Worm (Caenorhabditis elegans) whole organism, L4 larva: ENCODE results near the gene pho-6.
"Not testable (repeated sequence)": the region's sequence is repeated elsewhere in the genome, so short reads cannot be mapped to it uniquely, and the experiment has no call there.

Experiments used
- D1046.2 ChIP-seq: fragments of 200-800 bp; sonication (Bioruptor generic); IDR thresholded peaks from 2 replicates; pipeline ENCODE4 v1.3.6; 2022; ENCODE audit warnings: missing genetic modification characterization, missing compliant biosample characterization
- F26F4.8 ChIP-seq: fragments of 200-800 bp; sonication (Bioruptor generic); conservative IDR thresholded peaks from 2 replicates; pipeline ENCODE4 v1.3.6; 2022; ENCODE audit warnings: missing genetic modification characterization, missing compliant biosample characterization
- R02D3.7 ChIP-seq: fragments of 150-350 bp; sonication (generic microtip); optimal IDR thresholded peaks from 3 replicates; lab custom pipeline; 2014; ENCODE audit warnings: missing biosample characterization, missing genetic modification characterization
- T26A8.4 ChIP-seq: fragments of 200-800 bp; sonication (Bioruptor generic); IDR thresholded peaks from 2 replicates; pipeline ENCODE4 v1.3.6; 2022; ENCODE audit warnings: missing genetic modification characterization, missing compliant biosample characterization
- Y48G9A.11 ChIP-seq: fragments of 200-800 bp; sonication (Bioruptor generic); IDR thresholded peaks from 2 replicates; pipeline ENCODE4 v1.3.6; 2022; ENCODE audit warnings: missing genetic modification reagents, missing genetic modification characterization, missing compliant biosample characterization
- Y75B8A.6 ChIP-seq: fragments of 200-800 bp; sonication (Bioruptor generic); IDR thresholded peaks from 2 replicates; pipeline ENCODE4 v1.3.6; 2022; ENCODE audit warnings: missing genetic modification reagents, missing genetic modification characterization, missing compliant biosample characterization
- ZK337.2 ChIP-seq: fragments of 200-800 bp; sonication (Bioruptor generic); IDR thresholded peaks from 2 replicates; pipeline ENCODE4 v1.3.6; 2022; ENCODE audit warnings: missing genetic modification reagents, missing genetic modification characterization, missing compliant biosample characterization
- aha-1 ChIP-seq: fragments of 150-350 bp; peaks from one replicate; lab custom pipeline; 2014; ENCODE audit warnings: missing biosample characterization, missing genetic modification characterization
- arid-1 ChIP-seq: fragments of 200-800 bp; sonication (Bioruptor generic); conservative IDR thresholded peaks from 2 replicates; pipeline ENCODE4 v1.3.6; 2022; ENCODE audit warnings: missing genetic modification reagents, missing genetic modification characterization, missing compliant biosample characterization
- ceh-20 ChIP-seq: fragments of 200-800 bp; sonication (Bioruptor generic); IDR thresholded peaks from 2 replicates; pipeline ENCODE4 v1.3.6; 2022; ENCODE audit warnings: missing genetic modification reagents, missing genetic modification characterization, missing compliant biosample characterization
- daf-12 ChIP-seq: fragments of 150-350 bp; optimal IDR thresholded peaks from 2 replicates; lab custom pipeline; 2014; ENCODE audit warnings: missing biosample characterization, missing genetic modification reagents, missing genetic modification characterization
- daf-16 ChIP-seq, 3 experiments: sonication (generic microtip); optimal IDR thresholded peaks; 2 replicates each; lab custom pipeline; 2016 to 2017; ENCODE audit warnings: missing genetic modification characterization in 3 of 3, missing genetic modification reagents in 3 of 3, mild to moderate bottlenecking in 2 of 3, missing compliant biosample characterization in 2 of 3, missing biosample characterization in 1 of 3, moderate library complexity in 1 of 3
- dmd-6 ChIP-seq: fragments of 200-800 bp; sonication (Bioruptor generic); IDR thresholded peaks from 2 replicates; pipeline ENCODE4 v1.3.6; 2022; ENCODE audit warnings: missing genetic modification reagents, missing genetic modification characterization, missing compliant biosample characterization
- dmd-9 ChIP-seq: fragments of 200-800 bp; sonication (Bioruptor generic); IDR thresholded peaks from 2 replicates; pipeline ENCODE4 v1.3.6; 2022; ENCODE audit warnings: missing genetic modification reagents, missing genetic modification characterization, missing compliant biosample characterization
- dve-1 ChIP-seq: sonication (generic microtip); optimal IDR thresholded peaks from 2 replicates; lab custom pipeline; 2017; ENCODE audit warnings: antibody characterized with exemption, mild to moderate bottlenecking, missing genetic modification characterization, missing compliant biosample characterization; ENCODE audit not compliant: insufficient read depth
- egl-43 ChIP-seq: fragments of 200-800 bp; sonication (Bioruptor generic); IDR thresholded peaks from 2 replicates; pipeline ENCODE4 v1.3.6; 2022; ENCODE audit warnings: missing genetic modification reagents, missing genetic modification characterization, missing compliant biosample characterization
- fkh-10 ChIP-seq: fragments of 150-350 bp; optimal IDR thresholded peaks from 2 replicates; lab custom pipeline; 2014; ENCODE audit warnings: missing biosample characterization, missing genetic modification reagents, missing genetic modification characterization
- hlh-11 ChIP-seq: fragments of 200-800 bp; sonication (Bioruptor generic); optimal IDR thresholded peaks from 2 replicates; lab custom pipeline; 2018; ENCODE audit warnings: mild to moderate bottlenecking, missing genetic modification characterization, missing compliant biosample characterization
- hlh-30 ChIP-seq: sonication (generic microtip); optimal IDR thresholded peaks from 2 replicates; lab custom pipeline; 2017; ENCODE audit warnings: antibody characterized with exemption, mild to moderate bottlenecking, missing genetic modification characterization, missing compliant biosample characterization; ENCODE audit not compliant: insufficient read depth
- hmg-1.1 ChIP-seq: fragments of 200-800 bp; sonication (Bioruptor generic); IDR thresholded peaks from 2 replicates; pipeline ENCODE4 v1.3.6; 2022; ENCODE audit warnings: missing genetic modification reagents, missing genetic modification characterization, missing compliant biosample characterization
- lin-1 ChIP-seq: fragments of 200-800 bp; sonication (Bioruptor generic); IDR thresholded peaks from 2 replicates; pipeline ENCODE4 v1.3.6; 2022; ENCODE audit warnings: missing genetic modification reagents, missing genetic modification characterization, missing compliant biosample characterization
- lin-29 ChIP-seq: fragments of 200-800 bp; sonication (Bioruptor generic); IDR thresholded peaks from 2 replicates; pipeline ENCODE4 v1.3.6; 2022; ENCODE audit warnings: missing genetic modification reagents, missing genetic modification characterization, missing compliant biosample characterization
- lin-38 ChIP-seq: fragments of 200-800 bp; sonication (Bioruptor generic); IDR thresholded peaks from 2 replicates; pipeline ENCODE4 v1.3.6; 2022; ENCODE audit warnings: missing genetic modification reagents, missing genetic modification characterization, missing compliant biosample characterization
- madf-5 ChIP-seq, 2 experiments: fragments of 200-800 bp; sonication (Bioruptor generic); IDR thresholded peaks; 2 replicates each; pipeline ENCODE4 v1.3.6; 2022; ENCODE audit warnings: missing compliant biosample characterization in 2 of 2, missing genetic modification characterization in 2 of 2
- madf-9 ChIP-seq: fragments of 200-800 bp; sonication (Bioruptor generic); conservative IDR thresholded peaks from 2 replicates; pipeline ENCODE4 v1.3.6; 2022; ENCODE audit warnings: missing genetic modification reagents, missing genetic modification characterization, missing compliant biosample characterization
- mdl-1 ChIP-seq, 2 experiments: fragments of 150-350 bp in 1 of 2; sonication (generic microtip) in 1 of 2; optimal IDR thresholded peaks; 2 replicates each; lab custom pipeline; 2014 to 2017; ENCODE audit warnings: missing biosample characterization in 2 of 2, missing genetic modification characterization in 2 of 2
- mep-1 ChIP-seq: fragments of 150-350 bp; sonication (generic microtip); optimal IDR thresholded peaks from 3 replicates; lab custom pipeline; 2014; ENCODE audit warnings: missing biosample characterization, missing genetic modification characterization
- mxl-3 ChIP-seq: fragments of 200-800 bp; sonication (Bioruptor generic); optimal IDR thresholded peaks from 2 replicates; lab custom pipeline; 2018; ENCODE audit warnings: mild to moderate bottlenecking, missing genetic modification characterization, missing compliant biosample characterization
- nhr-28 ChIP-seq: fragments of 150-350 bp; optimal IDR thresholded peaks from 2 replicates; lab custom pipeline; 2014; ENCODE audit warnings: missing biosample characterization, missing genetic modification characterization
- nhr-41 ChIP-seq: fragments of 200-800 bp; sonication (Bioruptor generic); IDR thresholded peaks from 2 replicates; pipeline ENCODE4 v1.3.6; 2022; ENCODE audit warnings: missing genetic modification reagents, missing genetic modification characterization, missing compliant biosample characterization
- pha-4 ChIP-seq, 2 experiments: fragments of 150-350 bp in 1 of 2; fragments of 200-800 bp in 1 of 2; sonication (Bioruptor generic) in 1 of 2; IDR thresholded peaks in 1 of 2; optimal IDR thresholded peaks in 1 of 2; 2 replicates each; pipeline versions ENCODE4 v1.3.6 to Lab custom; 2014 to 2022; ENCODE audit warnings: missing genetic modification characterization in 2 of 2, missing genetic modification reagents in 2 of 2, missing biosample characterization in 1 of 2, missing compliant biosample characterization in 1 of 2
- php-3 ChIP-seq: fragments of 200-800 bp; sonication (Bioruptor generic); IDR thresholded peaks from 2 replicates; pipeline ENCODE4 v1.3.6; 2022; ENCODE audit warnings: missing genetic modification reagents, missing genetic modification characterization, missing compliant biosample characterization
- pqm-1 ChIP-seq: sonication (generic microtip); optimal IDR thresholded peaks from 2 replicates; lab custom pipeline; 2017; ENCODE audit warnings: missing biosample characterization, missing genetic modification characterization
- saeg-2 ChIP-seq: fragments of 200-800 bp; sonication (Bioruptor generic); IDR thresholded peaks from 2 replicates; pipeline ENCODE4 v1.3.6; 2022; ENCODE audit warnings: missing genetic modification reagents, missing genetic modification characterization, missing compliant biosample characterization
- snpc-1.2 ChIP-seq: fragments of 200-800 bp; sonication (Bioruptor generic); IDR thresholded peaks from 2 replicates; pipeline ENCODE4 v1.3.6; 2022; ENCODE audit warnings: missing genetic modification reagents, missing genetic modification characterization, missing compliant biosample characterization
- tra-1 ChIP-seq: fragments of 200-800 bp; sonication (Bioruptor generic); IDR thresholded peaks from 2 replicates; pipeline ENCODE4 v1.3.6; 2022; ENCODE audit warnings: missing genetic modification reagents, missing genetic modification characterization, missing compliant biosample characterization
- unc-62 ChIP-seq, 3 experiments: fragments of 150-350 bp in 1 of 3; sonication (generic microtip); optimal IDR thresholded peaks in 2 of 3; peaks in 1 of 3; 1 replicate in 1 of 3; 2 replicates in 2 of 3; lab custom pipeline; 2014 to 2017; ENCODE audit warnings: missing biosample characterization in 3 of 3, missing genetic modification characterization in 3 of 3, missing genetic modification reagents in 3 of 3, missing genotype in 1 of 3
- zip-2 ChIP-seq: fragments of 150-350 bp; optimal IDR thresholded peaks from 2 replicates; lab custom pipeline; 2014; ENCODE audit warnings: missing biosample characterization, missing genetic modification characterization

The pho-6 gene

DNA sequence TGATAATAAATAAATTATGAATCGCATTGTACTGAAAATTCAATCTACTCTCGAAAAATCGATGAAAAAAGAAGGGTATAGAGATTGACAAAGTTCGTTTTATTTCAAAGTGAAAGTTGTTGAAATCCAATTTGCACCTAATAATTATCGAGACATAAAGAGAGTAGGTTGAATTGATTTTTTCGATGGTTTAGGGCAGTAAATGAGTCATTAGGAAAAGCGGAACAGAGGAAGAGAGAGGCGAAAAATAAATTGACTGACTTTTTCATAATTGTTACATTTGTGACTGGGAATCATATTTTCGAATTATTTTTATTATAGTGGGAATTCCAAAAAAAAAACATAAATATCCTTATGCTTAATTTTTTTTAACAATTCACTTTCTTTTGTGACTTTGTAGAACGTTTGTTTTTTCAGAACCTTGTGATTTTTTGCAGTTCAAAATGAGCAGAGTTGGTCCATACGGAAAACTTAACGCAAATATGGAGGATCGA, at the start of gene pho-6, which contains the start of gene F52E1.3:
pho-6 (minus strand) TSS at position 101 of the 494 bp plus-strand sequence.
F52E1.3 (plus strand) TSS at position 444 of the 494 bp plus-strand sequence.
- TF ChIP-seq lin-38 = no peak

DNA sequence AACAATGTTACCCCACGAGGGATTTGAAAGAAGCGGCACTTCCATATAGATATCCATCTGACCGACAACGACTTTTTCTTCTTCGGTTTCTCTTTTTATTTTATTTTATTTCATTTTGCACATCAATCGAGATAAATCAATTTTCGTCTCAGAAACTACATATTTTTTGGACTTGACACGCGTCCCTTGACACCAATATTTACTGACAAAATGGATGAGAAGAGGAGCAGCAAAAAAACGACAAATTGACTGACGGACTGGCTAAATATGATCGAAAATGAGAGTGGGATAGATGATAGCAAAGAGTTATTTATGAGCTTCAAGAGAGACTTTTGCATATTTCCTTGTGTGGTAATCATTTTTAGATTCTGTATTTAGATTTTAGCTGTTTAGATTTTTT, 43.1 kb upstream of the pho-6 start:
- TF ChIP-seq unc-62 (GFP tag; optimal IDR thresholded peaks at IDR 0.05 in 1 of 2; lab: Kevin White, UChicago) = peak in 1 of 2 experiments; percentile 92
- no peak for TF ChIP-seq unc-62 (tag; optimal IDR thresholded peaks at IDR 0.05; lab: Kevin White, UChicago)
- TF ChIP-seq saeg-2 = no peak

DNA sequence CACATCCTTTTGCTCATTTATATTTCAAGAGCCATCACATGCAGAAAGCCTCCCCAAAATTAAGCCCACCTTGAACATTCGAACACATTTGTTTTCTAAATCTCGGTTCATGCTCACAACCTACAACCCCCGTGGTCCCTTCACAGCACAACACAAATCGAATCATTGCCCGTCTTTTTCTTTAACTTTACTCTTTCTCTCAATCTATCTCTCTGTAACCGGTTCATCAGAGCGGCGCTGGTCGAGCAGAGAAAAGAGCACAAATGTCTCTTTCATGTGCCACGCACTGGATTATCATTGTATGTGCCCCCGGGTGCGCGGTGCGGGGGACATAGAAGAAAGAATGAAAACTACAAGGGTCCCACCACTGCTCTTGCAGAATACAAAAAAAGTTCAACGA, 41.0 kb upstream of the pho-6 start:
- TF ChIP-seq pqm-1 (tag; lab: Kevin White, UChicago) = no peak
- TF ChIP-seq hmg-1.1 (GFP tag; lab: Robert Waterston, UW) = 0 out of 2 replicates have a peak, but pooled peaks have one; percentile 22
- no peak for TF ChIP-seq lin-29
- peak; percentile 49 for TF ChIP-seq aha-1 (tag; lab: Kevin White, UChicago)
- no peak for TF ChIP-seq R02D3.7 (tag; lab: Kevin White, UChicago)

DNA sequence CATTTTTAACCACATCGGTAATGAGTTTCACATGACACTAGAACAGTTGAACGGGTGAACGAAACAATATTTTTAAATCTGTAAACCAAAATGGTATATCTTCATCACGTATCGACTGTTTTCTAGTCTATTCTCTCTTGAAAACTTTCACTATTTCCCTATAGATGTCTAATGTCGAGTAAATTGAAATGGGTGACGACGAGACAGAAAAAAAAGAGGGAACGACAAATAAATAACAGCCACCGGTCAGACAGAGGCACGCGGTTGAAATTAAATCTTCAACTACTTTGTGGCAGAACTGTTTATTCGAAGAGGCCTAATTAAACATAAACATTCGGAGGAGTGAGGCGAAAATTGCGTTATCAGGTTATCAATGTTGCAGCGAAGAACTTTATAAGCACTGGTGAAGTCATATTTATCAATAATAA, 40.2 kb upstream of the pho-6 start:
- no peak for TF ChIP-seq tra-1
- peak; percentile 58 for TF ChIP-seq hlh-30 (tag; lab: Kevin White, UChicago)
- no peak for TF ChIP-seq snpc-1.2 (GFP tag; lab: Robert Waterston, UW)
- TF ChIP-seq mxl-3 (GFP tag; lab: Kevin White, UChicago) = peak; percentile 1
- peak; percentile 18; the same call in 1 of the 2 replicates for TF ChIP-seq dmd-6 (GFP tag; lab: Robert Waterston, UW)
- no peak for TF ChIP-seq php-3
- peak; percentile 36 for TF ChIP-seq mep-1 (tag; lab: Kevin White, UChicago)
- no peak for TF ChIP-seq daf-16 (GFP tag; optimal IDR thresholded peaks at IDR 0.05; lab: Kevin White, UChicago)
- peak; percentile 98 for TF ChIP-seq daf-16 (tag; optimal IDR thresholded peaks at IDR 0.05; lab: Kevin White, UChicago)
- peak; percentile 47 for TF ChIP-seq nhr-28 (tag; lab: Kevin White, UChicago)
- peak in 1 of 2 experiments; percentile 51 for TF ChIP-seq mdl-1 (tag; optimal IDR thresholded peaks at IDR 0.05; lab: Kevin White, UChicago)
- TF ChIP-seq daf-12 = no peak
- TF ChIP-seq hlh-11 (tag; lab: Kevin White, UChicago) = peak; percentile 74
- TF ChIP-seq unc-62 (GFP tag; optimal IDR thresholded peaks at IDR 0.05 in 1 of 2; lab: Kevin White, UChicago) = peak in 1 of 2 experiments; percentile 62
- TF ChIP-seq unc-62 (tag; optimal IDR thresholded peaks at IDR 0.05; lab: Kevin White, UChicago) = no peak
- peak; percentile 38 for TF ChIP-seq dve-1 (tag; lab: Kevin White, UChicago)
- TF ChIP-seq fkh-10 = no peak
- no peak for TF ChIP-seq zip-2 (tag; lab: Kevin White, UChicago)
- TF ChIP-seq pqm-1 (tag; lab: Kevin White, UChicago) = peak; percentile 55

DNA sequence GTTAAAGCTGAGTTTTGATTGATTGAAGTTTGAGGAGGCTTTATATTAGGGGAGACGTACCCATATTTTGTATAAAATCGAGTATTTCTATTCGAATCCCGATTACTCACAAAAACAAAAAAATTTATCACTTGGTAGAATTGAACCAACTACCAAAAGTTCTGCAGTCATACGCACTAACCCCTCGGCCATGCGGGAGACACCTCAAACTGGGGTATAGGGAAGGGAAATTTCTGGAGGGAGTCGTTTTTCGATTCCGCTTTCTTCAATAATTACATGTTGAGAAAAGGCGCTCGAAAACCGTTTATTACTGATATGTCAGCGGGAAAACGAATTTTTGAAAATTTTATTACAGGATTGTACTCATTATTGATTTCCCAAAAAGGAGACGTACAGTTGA, 37.0 kb upstream of the pho-6 start:
- TF ChIP-seq Y75B8A.6 (GFP tag; lab: Robert Waterston, UW) = 0 out of 2 replicates have a peak, but pooled peaks have one; percentile 76
- 0 out of 2 replicates have a peak, but pooled peaks have one; percentile 58 for TF ChIP-seq ceh-20
- TF ChIP-seq tra-1 = peak; percentile 30; the same call in 1 of the 2 replicates
- 0 out of 4 replicates have a peak, but pooled peaks of 1 of the 2 experiments have one; percentile 54 for TF ChIP-seq madf-5 (GFP tag; IDR thresholded peaks at IDR 0.05; lab: Robert Waterston, UW)
- 0 out of 2 replicates have a peak, but pooled peaks have one; percentile 14 for TF ChIP-seq dmd-6 (GFP tag; lab: Robert Waterston, UW)
- TF ChIP-seq nhr-41 = 0 out of 2 replicates have a peak, but pooled peaks have one; percentile 43
- TF ChIP-seq arid-1 = peak; percentile 78
- 0 out of 2 replicates have a peak, but pooled peaks have one; percentile 44 for TF ChIP-seq D1046.2 (GFP tag; lab: Robert Waterston, UW)
- TF ChIP-seq T26A8.4 = peak; percentile 45; the same call in 1 of the 2 replicates
- 0 out of 2 replicates have a peak, but pooled peaks have one; percentile 39 for TF ChIP-seq dmd-9 (GFP tag; lab: Robert Waterston, UW)
- 0 out of 2 replicates have a peak, but pooled peaks have one; percentile 24 for TF ChIP-seq snpc-1.2 (GFP tag; lab: Robert Waterston, UW)
- peak; percentile 46; the same call in 1 of the 2 replicates for TF ChIP-seq hmg-1.1 (GFP tag; lab: Robert Waterston, UW)
- peak; percentile 33; the same call in 1 of the 2 replicates for TF ChIP-seq pha-4 (GFP tag; IDR thresholded peaks at IDR 0.05; lab: Robert Waterston, UW)
- TF ChIP-seq pha-4 (tag; optimal IDR thresholded peaks at IDR 0.05; lab: Kevin White, UChicago) = not testable (repeated sequence)
- 0 out of 2 replicates have a peak, but pooled peaks have one; percentile 33 for TF ChIP-seq ZK337.2
- TF ChIP-seq Y48G9A.11 (GFP tag; lab: Robert Waterston, UW) = 0 out of 2 replicates have a peak, but pooled peaks have one; percentile 28
- TF ChIP-seq madf-9 (GFP tag; lab: Robert Waterston, UW) = 0 out of 2 replicates have a peak, but pooled peaks have one; percentile 48
- TF ChIP-seq lin-1 (GFP tag; lab: Robert Waterston, UW) = peak; percentile 63; the same call in 1 of the 2 replicates
- peak; percentile 75 for TF ChIP-seq egl-43 (GFP tag; lab: Robert Waterston, UW)
- peak; percentile 75 for TF ChIP-seq F26F4.8 (GFP tag; lab: Robert Waterston, UW)
